Worm (Caenorhabditis elegans) whole organism, L2 larva: Measurements from ENCODE around the gene mcm-3.
A peak's percentile ranks its signal among the peaks of the same experiment; 100 is the strongest.

ENCODE experiments used
- C34F6.9 ChIP-seq: fragments of 150-350 bp; optimal IDR thresholded peaks from 2 replicates; lab custom pipeline; 2014; ENCODE audit warnings: missing biosample characterization, missing genetic modification characterization
- F13H6.1 ChIP-seq: sonication (generic microtip); optimal IDR thresholded peaks from 2 replicates; lab custom pipeline; 2016; ENCODE audit warnings: missing genetic modification characterization, missing compliant biosample characterization
- R02D3.7 ChIP-seq: fragments of 150-350 bp; optimal IDR thresholded peaks from 2 replicates; lab custom pipeline; 2014; ENCODE audit warnings: missing biosample characterization, missing genetic modification characterization
- Y55F3AM.14 ChIP-seq: fragments of 200-800 bp; sonication (Bioruptor generic); optimal IDR thresholded peaks from 2 replicates; lab custom pipeline; 2018; ENCODE audit warnings: mild to moderate bottlenecking, missing genetic modification characterization, missing compliant biosample characterization
- aly-2 ChIP-seq: fragments of 150-350 bp; optimal IDR thresholded peaks from 2 replicates; lab custom pipeline; 2014; ENCODE audit warnings: missing biosample characterization, missing genetic modification characterization
- blmp-1 ChIP-seq: sonication (generic microtip); optimal IDR thresholded peaks from 2 replicates; lab custom pipeline; 2017; ENCODE audit warnings: missing genetic modification characterization, mild to moderate bottlenecking, missing compliant biosample characterization, antibody characterized with exemption, moderate library complexity; ENCODE audit not compliant: insufficient read depth
- crh-2 ChIP-seq: sonication (generic microtip); optimal IDR thresholded peaks from 2 replicates; lab custom pipeline; 2017; ENCODE audit warnings: missing biosample characterization, missing genetic modification characterization
- dmd-4 ChIP-seq: sonication (generic microtip); optimal IDR thresholded peaks from 2 replicates; lab custom pipeline; 2017; ENCODE audit warnings: missing biosample characterization, missing genetic modification characterization
- egl-27 ChIP-seq: sonication (generic microtip); optimal IDR thresholded peaks from 3 replicates; lab custom pipeline; 2017; ENCODE audit warnings: missing biosample characterization, missing genetic modification reagents, missing genetic modification characterization
- fos-1 ChIP-seq: fragments of 150-350 bp; optimal IDR thresholded peaks from 2 replicates; lab custom pipeline; 2014; ENCODE audit warnings: missing biosample characterization, missing genetic modification characterization
- gmeb-1 ChIP-seq: fragments of 150-350 bp; optimal IDR thresholded peaks from 2 replicates; lab custom pipeline; 2014; ENCODE audit warnings: missing biosample characterization, missing genetic modification characterization
- lin-13 ChIP-seq: fragments of 150-350 bp; optimal IDR thresholded peaks from 2 replicates; lab custom pipeline; 2014; ENCODE audit warnings: missing biosample characterization, missing genetic modification reagents, missing genetic modification characterization
- lin-39 ChIP-seq: fragments of 150-350 bp; optimal IDR thresholded peaks from 2 replicates; lab custom pipeline; 2014; ENCODE audit warnings: missing biosample characterization, missing genetic modification reagents, missing genetic modification characterization
- lsy-2 ChIP-seq, 2 experiments: fragments of 150-350 bp in 1 of 2; sonication (generic microtip) in 1 of 2; optimal IDR thresholded peaks; 2 replicates each; lab custom pipeline; 2014 to 2017; ENCODE audit warnings: missing biosample characterization in 2 of 2, missing genetic modification characterization in 2 of 2
- mab-5 ChIP-seq: fragments of 150-350 bp; optimal IDR thresholded peaks from 2 replicates; lab custom pipeline; 2014; ENCODE audit warnings: missing biosample characterization, missing genetic modification characterization
- mbf-1 ChIP-seq: sonication (generic microtip); optimal IDR thresholded peaks from 2 replicates; lab custom pipeline; 2017; ENCODE audit warnings: missing biosample characterization, missing genetic modification characterization
- mdl-1 ChIP-seq, 2 experiments: fragments of 150-350 bp in 1 of 2; sonication (generic microtip) in 1 of 2; optimal IDR thresholded peaks; 2 replicates each; lab custom pipeline; 2017; ENCODE audit warnings: missing biosample characterization in 2 of 2, missing genetic modification characterization in 2 of 2
- nhr-11 ChIP-seq: fragments of 150-350 bp; optimal IDR thresholded peaks from 2 replicates; lab custom pipeline; 2014; ENCODE audit warnings: missing biosample characterization, missing genetic modification characterization
- nhr-12 ChIP-seq: fragments of 150-350 bp; optimal IDR thresholded peaks from 2 replicates; lab custom pipeline; 2014; ENCODE audit warnings: missing biosample characterization, missing genetic modification characterization
- nhr-129 ChIP-seq: fragments of 150-350 bp; optimal IDR thresholded peaks from 2 replicates; lab custom pipeline; 2014; ENCODE audit warnings: missing biosample characterization, missing genetic modification characterization
- nhr-21 ChIP-seq: fragments of 150-350 bp; optimal IDR thresholded peaks from 2 replicates; lab custom pipeline; 2014; ENCODE audit warnings: missing biosample characterization, missing genetic modification characterization
- nhr-237 ChIP-seq: fragments of 150-350 bp; optimal IDR thresholded peaks from 2 replicates; lab custom pipeline; 2014; ENCODE audit warnings: missing biosample characterization, missing genetic modification characterization
- nhr-25 ChIP-seq: fragments of 150-350 bp; sonication (generic microtip); optimal IDR thresholded peaks from 3 replicates; lab custom pipeline; 2014; ENCODE audit warnings: missing biosample characterization, missing genetic modification characterization
- nhr-77 ChIP-seq: fragments of 150-350 bp; optimal IDR thresholded peaks from 2 replicates; lab custom pipeline; 2014; ENCODE audit warnings: missing biosample characterization, missing genetic modification characterization
- peb-1 ChIP-seq: fragments of 150-350 bp; optimal IDR thresholded peaks from 2 replicates; lab custom pipeline; 2014; ENCODE audit warnings: missing biosample characterization, missing genetic modification characterization
- sem-4 ChIP-seq: fragments of 150-350 bp; optimal IDR thresholded peaks from 2 replicates; lab custom pipeline; 2014; ENCODE audit warnings: missing biosample characterization, missing genetic modification reagents, missing genetic modification characterization
- skn-1 ChIP-seq: sonication (generic microtip); optimal IDR thresholded peaks from 2 replicates; lab custom pipeline; 2017; ENCODE audit warnings: missing biosample characterization, missing genetic modification characterization
- sma-3 ChIP-seq: sonication (generic microtip); optimal IDR thresholded peaks from 2 replicates; lab custom pipeline; 2016; ENCODE audit warnings: missing genetic modification reagents, missing genetic modification characterization, missing compliant biosample characterization
- sma-9 ChIP-seq, 2 experiments: fragments of 150-350 bp in 1 of 2; sonication (generic microtip) in 1 of 2; optimal IDR thresholded peaks; 2 replicates each; lab custom pipeline; 2014 to 2016; ENCODE audit warnings: missing genetic modification characterization in 2 of 2, mild to moderate bottlenecking in 1 of 2, missing biosample characterization in 1 of 2, missing compliant biosample characterization in 1 of 2, missing genetic modification reagents in 1 of 2, moderate library complexity in 1 of 2
- unc-39 ChIP-seq: fragments of 150-350 bp; optimal IDR thresholded peaks from 2 replicates; lab custom pipeline; 2014; ENCODE audit warnings: missing biosample characterization, missing genetic modification characterization
- unc-55 ChIP-seq: fragments of 150-350 bp; sonication (generic microtip); optimal IDR thresholded peaks from 3 replicates; lab custom pipeline; 2014; ENCODE audit warnings: missing biosample characterization, missing genetic modification reagents, missing genetic modification characterization
- unc-62 ChIP-seq: fragments of 150-350 bp; optimal IDR thresholded peaks from 2 replicates; lab custom pipeline; 2014; ENCODE audit warnings: missing biosample characterization, missing genetic modification reagents, missing genetic modification characterization
- zag-1 ChIP-seq: fragments of 150-350 bp; optimal IDR thresholded peaks from 2 replicates; lab custom pipeline; 2014; ENCODE audit warnings: missing biosample characterization, missing genetic modification characterization
- ztf-11 ChIP-seq: sonication (generic microtip); optimal IDR thresholded peaks from 2 replicates; lab custom pipeline; 2017; ENCODE audit warnings: missing biosample characterization, missing genetic modification characterization
- ztf-4 ChIP-seq: fragments of 150-350 bp; optimal IDR thresholded peaks from 2 replicates; lab custom pipeline; 2014; ENCODE audit warnings: missing biosample characterization, missing genetic modification characterization

mcm-3 gene

DNA sequence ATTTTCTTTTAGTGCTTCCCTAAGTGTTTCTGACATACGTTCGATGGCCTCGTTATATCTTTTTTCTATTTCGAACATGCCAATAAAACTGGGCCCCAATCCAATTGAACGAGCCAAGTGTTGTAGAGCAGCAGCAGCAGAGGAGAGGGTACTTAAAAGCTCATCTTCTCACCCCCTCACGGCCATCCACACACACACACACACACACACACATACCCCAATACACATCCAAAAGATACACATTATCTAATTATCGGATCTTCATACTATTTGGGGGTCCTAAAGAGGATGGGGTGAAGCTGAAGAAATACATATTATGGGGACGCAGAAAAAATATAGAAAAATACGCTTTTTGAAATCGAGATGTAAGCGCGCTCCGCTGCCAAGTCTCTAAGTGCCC is 13.3 kb upstream of the mcm-3 start:
- no peak for TF ChIP-seq nhr-237 (tag; lab: Kevin White, UChicago)
- no peak for TF ChIP-seq R02D3.7 (tag; lab: Kevin White, UChicago)
- no peak for TF ChIP-seq unc-39
- no peak for TF ChIP-seq dmd-4 (tag; lab: Kevin White, UChicago)
- TF ChIP-seq mdl-1 (tag; optimal IDR thresholded peaks at IDR 0.05; lab: Kevin White, UChicago) = no peak
- no peak for TF ChIP-seq sma-3 (GFP tag; lab: Kevin White, UChicago)
- TF ChIP-seq sma-9 (GFP tag; optimal IDR thresholded peaks at IDR 0.05; lab: Kevin White, UChicago) = no peak
- TF ChIP-seq sma-9 (tag; optimal IDR thresholded peaks at IDR 0.05; lab: Kevin White, UChicago) = no peak
- no peak for TF ChIP-seq egl-27
- no peak for TF ChIP-seq aly-2 (tag; lab: Kevin White, UChicago)
- no peak for TF ChIP-seq nhr-11 (tag; lab: Kevin White, UChicago)
- TF ChIP-seq lsy-2 (tag; optimal IDR thresholded peaks at IDR 0.05; lab: Kevin White, UChicago) = no peak
- TF ChIP-seq skn-1 (tag; lab: Kevin White, UChicago) = no peak
- TF ChIP-seq nhr-12 (tag; lab: Kevin White, UChicago) = no peak
- no peak for TF ChIP-seq blmp-1 (tag; lab: Kevin White, UChicago)
- no peak for TF ChIP-seq crh-2
- TF ChIP-seq mbf-1 (tag; lab: Kevin White, UChicago) = no peak
- TF ChIP-seq gmeb-1 = no peak
- TF ChIP-seq F13H6.1 (tag; lab: Kevin White, UChicago) = no peak

DNA sequence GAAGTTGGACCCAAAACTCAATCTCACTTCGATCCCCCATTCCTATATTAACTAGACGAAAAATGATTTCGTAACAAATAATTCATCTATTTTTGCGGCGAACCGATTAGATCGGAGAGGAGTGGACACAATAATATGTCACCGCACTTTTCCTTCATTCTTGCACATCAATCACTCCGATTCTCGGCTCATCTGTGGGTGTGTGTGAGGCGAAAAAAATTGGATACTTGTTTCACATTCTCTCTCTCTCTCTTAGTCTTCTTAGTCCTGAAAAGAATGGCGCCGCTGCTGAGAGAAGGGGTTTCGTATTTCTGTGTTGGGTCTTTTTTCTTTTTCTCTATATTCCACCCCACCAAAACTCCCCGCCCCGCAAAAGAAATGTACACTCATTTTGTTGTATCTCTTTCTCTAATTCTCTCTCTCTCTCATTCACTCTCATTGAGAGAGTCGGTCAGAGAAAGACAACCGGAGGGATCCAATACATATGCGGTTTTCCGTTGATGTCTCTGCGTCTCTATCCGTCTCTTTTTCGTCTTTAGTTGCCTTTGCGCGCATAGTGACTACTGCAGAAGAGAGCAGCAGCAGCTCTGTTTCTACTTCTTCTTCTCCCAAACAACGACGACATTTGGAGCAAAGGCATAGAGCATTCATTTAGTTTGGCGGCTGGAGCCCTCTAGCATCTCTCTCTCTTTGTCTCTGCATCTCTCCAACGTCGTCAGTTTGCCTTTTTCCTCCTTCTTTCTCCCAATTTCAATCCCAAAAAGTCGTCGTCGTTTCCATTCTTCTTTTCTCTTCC is 11.8 kb upstream of the mcm-3 start, which contains the start of gene unc-76:
unc-76 (plus strand) TSS at position 746 of the 796 bp plus-strand sequence.
- TF ChIP-seq lin-13 (GFP tag; lab: Kevin White, UChicago) (peak; percentile 75), unc-55 (GFP tag; lab: Kevin White, UChicago) (peak; percentile 58), nhr-129 (peak; percentile 92), egl-27 (peak; percentile 83), sma-9 (GFP tag; optimal IDR thresholded peaks at IDR 0.05; lab: Kevin White, UChicago) (peak; percentile 84), sma-9 (tag; optimal IDR thresholded peaks at IDR 0.05; lab: Kevin White, UChicago) (no peak), unc-62 (GFP tag; lab: Kevin White, UChicago) (peak; percentile 6), mdl-1 (tag; optimal IDR thresholded peaks at IDR 0.05; lab: Kevin White, UChicago) (peak in 1 of 2 experiments; percentile 73), F13H6.1 (tag; lab: Kevin White, UChicago) (peak; percentile 94), lsy-2 (tag; optimal IDR thresholded peaks at IDR 0.05; lab: Kevin White, UChicago) (peak; percentile 50 to 87), peb-1 (tag; lab: Kevin White, UChicago) (no peak), zag-1 (peak; percentile 79), fos-1 (peak; percentile 68), nhr-12 (tag; lab: Kevin White, UChicago) (no peak), lin-39 (tag; lab: Kevin White, UChicago) (peak; percentile 47), gmeb-1 (no peak), ztf-11 (tag; lab: Kevin White, UChicago) (no peak), C34F6.9 (tag; lab: Kevin White, UChicago) (peak; percentile 96), ztf-4 (tag; lab: Kevin White, UChicago) (peak; percentile 40), sma-3 (GFP tag; lab: Kevin White, UChicago) (peak; percentile 33), mab-5 (tag; lab: Kevin White, UChicago) (peak; percentile 86), nhr-77 (no peak), nhr-11 (tag; lab: Kevin White, UChicago) (no peak), sem-4 (tag; lab: Kevin White, UChicago) (peak; percentile 25), crh-2 (peak; percentile 88), Y55F3AM.14 (GFP tag; lab: Kevin White, UChicago) (peak; percentile 77), R02D3.7 (tag; lab: Kevin White, UChicago) (peak; percentile 13), nhr-25 (tag; lab: Kevin White, UChicago) (peak; percentile 42), unc-39 (peak; percentile 28), nhr-21 (tag; lab: Kevin White, UChicago) (peak; percentile 45)

DNA sequence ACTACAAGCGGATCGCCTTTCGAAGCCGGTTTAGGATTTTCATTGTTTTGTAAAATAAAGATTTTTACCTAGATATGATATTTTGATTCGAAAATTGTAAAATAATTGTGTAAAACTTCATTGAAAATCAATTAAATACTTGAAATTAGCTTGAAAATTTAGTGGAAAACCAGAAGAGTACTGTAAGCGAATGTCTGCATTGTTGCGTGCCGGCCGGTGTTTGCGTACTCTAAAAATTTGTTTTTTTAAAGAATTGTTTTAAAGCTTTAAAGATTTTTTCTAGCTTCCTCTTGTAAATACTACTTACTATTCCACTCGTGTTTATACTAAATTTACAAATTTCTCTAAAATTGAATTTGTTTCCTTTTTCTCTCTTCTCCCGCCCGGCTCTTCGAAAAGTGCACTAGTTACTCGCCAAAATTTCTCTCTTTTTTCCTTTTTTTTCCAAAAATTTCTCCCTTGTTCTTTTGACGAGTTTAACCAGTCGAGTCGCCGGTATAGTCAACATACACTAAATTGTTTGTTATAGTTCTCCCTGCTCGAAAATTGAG is 10.1 kb upstream of the mcm-3 start:
- peak in 1 of 2 experiments; percentile 70 for TF ChIP-seq lsy-2 (tag; optimal IDR thresholded peaks at IDR 0.05; lab: Kevin White, UChicago)
- TF ChIP-seq nhr-25 (tag; lab: Kevin White, UChicago) = no peak
